Worm (Caenorhabditis elegans) whole organism, L3 larva: ENCODE measurements around the gene pph-6.
A peak's percentile ranks its signal among the peaks of the same experiment; 100 is the strongest.

ENCODE experiments used
- R02D3.7 ChIP-seq: fragments of 150-350 bp; optimal IDR thresholded peaks from 2 replicates; lab custom pipeline; 2014; ENCODE audit warnings: missing biosample characterization, missing genetic modification characterization
- ZK546.5 ChIP-seq: sonication (generic microtip); optimal IDR thresholded peaks from 2 replicates; lab custom pipeline; 2017; ENCODE audit warnings: missing biosample characterization, missing genetic modification characterization
- aly-2 ChIP-seq: fragments of 150-350 bp; optimal IDR thresholded peaks from 2 replicates; lab custom pipeline; 2014; ENCODE audit warnings: missing biosample characterization, missing genetic modification characterization
- ama-1 ChIP-seq: fragments of 150-350 bp; optimal IDR thresholded peaks from 2 replicates; lab custom pipeline; 2018
- daf-12 ChIP-seq: fragments of 150-350 bp; optimal IDR thresholded peaks from 2 replicates; lab custom pipeline; 2014; ENCODE audit warnings: missing biosample characterization, missing genetic modification reagents, missing genetic modification characterization
- egl-5 ChIP-seq: fragments of 150-350 bp; optimal IDR thresholded peaks from 2 replicates; lab custom pipeline; 2017; ENCODE audit warnings: missing biosample characterization, missing genetic modification reagents, missing genetic modification characterization, inconsistent platforms
- elt-1 ChIP-seq: fragments of 150-350 bp; optimal IDR thresholded peaks from 2 replicates; lab custom pipeline; 2014; ENCODE audit warnings: missing biosample characterization, missing genetic modification characterization
- elt-2 ChIP-seq: sonication (generic microtip); optimal IDR thresholded peaks from 2 replicates; lab custom pipeline; 2016; ENCODE audit warnings: missing genetic modification reagents, mild to moderate bottlenecking, missing genetic modification characterization, missing compliant biosample characterization
- hmg-11 ChIP-seq: sonication (generic microtip); optimal IDR thresholded peaks from 2 replicates; lab custom pipeline; 2016; ENCODE audit warnings: missing genetic modification characterization, missing compliant biosample characterization
- lin-15B ChIP-seq: fragments of 150-350 bp; optimal IDR thresholded peaks from 2 replicates; lab custom pipeline; 2014; ENCODE audit warnings: missing biosample characterization, missing genetic modification characterization
- lin-39 ChIP-seq: fragments of 150-350 bp; optimal IDR thresholded peaks from 2 replicates; lab custom pipeline; 2018; ENCODE audit warnings: missing biosample characterization, missing genetic modification reagents, missing genetic modification characterization
- lsy-12 ChIP-seq: sonication (generic microtip); optimal IDR thresholded peaks from 2 replicates; lab custom pipeline; 2016; ENCODE audit warnings: mild to moderate bottlenecking, missing genetic modification characterization, missing compliant biosample characterization
- nfya-1 ChIP-seq: sonication (generic microtip); optimal IDR thresholded peaks from 2 replicates; lab custom pipeline; 2017; ENCODE audit warnings: missing genetic modification characterization, mild to moderate bottlenecking, missing compliant biosample characterization, antibody characterized with exemption, moderate library complexity; ENCODE audit not compliant: insufficient read depth
- nhr-11 ChIP-seq: fragments of 150-350 bp; optimal IDR thresholded peaks from 2 replicates; lab custom pipeline; 2014; ENCODE audit warnings: missing biosample characterization, missing genetic modification characterization
- nhr-23 ChIP-seq: fragments of 150-350 bp; optimal IDR thresholded peaks from 2 replicates; lab custom pipeline; 2014; ENCODE audit warnings: missing biosample characterization, missing genetic modification reagents, missing genetic modification characterization
- nhr-237 ChIP-seq: fragments of 150-350 bp; optimal IDR thresholded peaks from 2 replicates; lab custom pipeline; 2014; ENCODE audit warnings: missing biosample characterization, missing genetic modification characterization
- nhr-25 ChIP-seq: sonication (generic microtip); optimal IDR thresholded peaks from 2 replicates; lab custom pipeline; 2017; ENCODE audit warnings: missing biosample characterization, missing genetic modification characterization
- nhr-28 ChIP-seq: fragments of 150-350 bp; optimal IDR thresholded peaks from 2 replicates; lab custom pipeline; 2014; ENCODE audit warnings: missing biosample characterization, missing genetic modification characterization
- nhr-43 ChIP-seq: sonication (generic microtip); optimal IDR thresholded peaks from 2 replicates; lab custom pipeline; 2016; ENCODE audit warnings: mild to moderate bottlenecking, missing genetic modification characterization, missing compliant biosample characterization; ENCODE audit not compliant: poor library complexity, severe bottlenecking
- nhr-76 ChIP-seq: fragments of 150-350 bp; sonication (generic microtip); optimal IDR thresholded peaks from 5 replicates; lab custom pipeline; 2014; ENCODE audit warnings: missing biosample characterization, missing genetic modification characterization
- sea-2 ChIP-seq: fragments of 150-350 bp; sonication (generic microtip); optimal IDR thresholded peaks from 4 replicates; lab custom pipeline; 2014; ENCODE audit warnings: missing biosample characterization, missing genetic modification reagents, missing genetic modification characterization
- skn-1 ChIP-seq: fragments of 150-350 bp; optimal IDR thresholded peaks from 2 replicates; lab custom pipeline; 2014; ENCODE audit warnings: missing biosample characterization, missing genetic modification characterization
- snpc-4 ChIP-seq: fragments of 150-350 bp; optimal IDR thresholded peaks from 2 replicates; lab custom pipeline; 2014; ENCODE audit warnings: missing biosample characterization, missing genetic modification characterization
- unc-62 ChIP-seq: fragments of 150-350 bp; sonication (generic microtip); optimal IDR thresholded peaks from 4 replicates; lab custom pipeline; 2014; ENCODE audit warnings: missing biosample characterization, missing genetic modification reagents, missing genetic modification characterization
- ztf-11 ChIP-seq: fragments of 150-350 bp; optimal IDR thresholded peaks from 2 replicates; lab custom pipeline; 2014; ENCODE audit warnings: missing biosample characterization, missing genetic modification characterization
- ztf-4 ChIP-seq: fragments of 150-350 bp; optimal IDR thresholded peaks from 2 replicates; lab custom pipeline; 2014; ENCODE audit warnings: missing biosample characterization, missing genetic modification characterization

Gene pph-6

ce11 chrIII:3475497-3475896 is 14.0 kb downstream of the pph-6 start, which contains the start of gene C34C12.9:
Gene C34C12.9 (minus strand): TSS chrIII:3475512.
- TF ChIP-seq elt-2 (tag; lab: Kevin White, UChicago) (peak; percentile 48), ztf-11 (tag; lab: Kevin White, UChicago) (no peak)

DNA sequence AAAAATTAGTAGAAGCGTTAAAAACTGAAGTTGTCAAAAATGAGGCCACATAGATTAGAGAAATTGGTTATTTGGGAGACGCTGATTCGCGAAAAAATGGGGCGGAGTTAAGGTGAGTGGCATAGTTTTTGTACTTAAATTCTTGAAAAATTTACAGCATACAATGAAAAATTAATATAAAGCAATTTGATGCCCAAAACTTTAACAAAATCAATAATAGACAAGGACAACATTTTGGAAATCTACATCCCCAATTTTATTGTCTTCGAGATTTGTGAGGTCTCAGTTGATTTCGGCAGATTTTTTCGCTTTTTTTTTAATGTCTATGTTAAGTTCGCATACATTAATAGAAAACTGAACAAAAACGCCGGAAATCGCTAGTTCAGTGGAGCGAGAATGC is 14.7 kb downstream of the pph-6 start:
- TF ChIP-seq nfya-1 (tag; lab: Kevin White, UChicago) (peak; percentile 44), nhr-43 (tag; lab: Kevin White, UChicago) (no peak)

DNA sequence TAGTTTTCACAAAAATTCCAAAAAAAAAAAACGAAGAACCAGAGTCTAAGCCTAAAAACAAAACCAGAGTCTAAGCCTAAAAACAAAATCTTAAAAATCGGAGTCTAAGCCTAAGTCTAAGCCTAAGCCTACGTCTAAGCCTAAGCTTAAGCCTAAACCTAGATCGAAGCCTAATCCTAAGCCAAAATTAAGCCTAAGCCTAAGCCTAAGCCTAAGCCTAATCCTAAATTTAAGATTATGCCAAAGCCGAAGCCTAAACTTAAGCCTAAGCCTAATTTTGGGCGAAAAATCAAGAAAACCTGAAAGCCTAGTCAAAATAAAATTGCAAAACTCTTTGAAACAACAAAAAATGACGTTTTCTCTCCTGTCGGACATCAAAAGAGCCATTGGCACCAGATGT is 15.9 kb downstream of the pph-6 start:
- TF ChIP-seq nhr-76 (tag; lab: Kevin White, UChicago): no peak
- TF ChIP-seq, all 47 proteins: peak for 0

DNA sequence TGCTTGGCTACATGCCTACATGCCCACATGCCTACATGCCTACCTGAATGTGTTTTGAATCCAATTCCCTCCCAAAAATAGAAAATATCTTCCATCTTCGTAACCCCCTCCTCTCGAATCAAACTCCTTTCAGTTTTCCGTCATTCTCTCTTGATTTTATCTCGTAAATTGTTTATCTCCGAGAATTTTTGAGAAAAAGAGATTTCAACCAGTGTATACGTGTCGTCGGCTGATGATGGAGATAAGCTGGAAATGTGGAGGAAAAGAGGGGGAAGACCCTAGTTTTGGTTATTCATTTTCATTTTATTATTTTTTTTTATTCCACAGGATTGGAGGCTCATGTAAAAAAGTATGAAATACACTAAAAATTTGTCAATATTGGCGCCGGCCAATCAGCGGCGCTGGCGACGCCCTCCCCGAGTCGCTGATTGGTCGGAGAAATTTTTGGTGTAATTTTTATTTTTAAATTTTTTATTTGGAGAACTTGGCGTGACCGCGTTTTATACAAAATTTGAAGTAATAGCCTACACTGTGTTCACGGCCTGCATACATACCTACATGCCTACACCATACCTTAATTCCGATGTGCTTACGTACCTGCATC is 17.4 kb downstream of the pph-6 start:
- TF ChIP-seq ama-1 (lab: Kevin White, UChicago): no peak
- peak; percentile 80 for TF ChIP-seq nfya-1 (tag; lab: Kevin White, UChicago)
- peak; percentile 86 for TF ChIP-seq elt-1

- no peak for TF ChIP-seq lin-39 (tag; lab: Kevin White, UChicago)
- peak; percentile 34 for TF ChIP-seq nhr-23 (tag; lab: Kevin White, UChicago)
- no peak for TF ChIP-seq lsy-12 (tag; lab: Kevin White, UChicago)
- TF ChIP-seq sea-2 (GFP tag; lab: Kevin White, UChicago): no peak
- peak; percentile 71 for TF ChIP-seq nhr-25 (tag; lab: Kevin White, UChicago)
- no peak for TF ChIP-seq ama-1 (lab: Kevin White, UChicago)
- TF ChIP-seq nhr-237 (tag; lab: Kevin White, UChicago): no peak
Measured at ce11 chrIII:3480236-3480635, 18.7 kb downstream of the pph-6 start.

DNA sequence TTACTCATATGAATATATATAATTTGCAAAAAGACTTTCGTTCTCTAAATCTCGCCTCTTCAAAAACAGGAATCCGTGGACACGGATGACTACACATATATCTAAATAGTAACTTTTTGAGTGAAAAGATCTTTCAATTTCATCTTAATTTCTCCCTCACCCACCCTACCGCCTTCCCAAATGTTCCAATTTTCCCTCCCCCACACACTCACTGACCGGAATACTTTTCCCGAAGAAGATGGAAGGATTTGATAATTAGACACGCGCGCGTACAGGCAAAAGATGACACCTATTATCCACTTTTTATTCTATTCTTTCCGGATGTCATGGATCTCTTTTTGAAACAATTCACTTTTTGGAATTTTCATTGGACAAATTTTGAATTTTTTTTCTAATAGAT is 19.4 kb downstream of the pph-6 start:
- TF ChIP-seq unc-62 (GFP tag; lab: Kevin White, UChicago): no peak
- peak; percentile 51 for TF ChIP-seq nhr-23 (tag; lab: Kevin White, UChicago)
- TF ChIP-seq snpc-4 (tag; lab: Kevin White, UChicago): no peak
- TF ChIP-seq, all 47 proteins: peak for 1

- TF ChIP-seq sea-2 (GFP tag; lab: Kevin White, UChicago) (no peak), aly-2 (no peak), snpc-4 (tag; lab: Kevin White, UChicago) (no peak), lsy-12 (tag; lab: Kevin White, UChicago) (no peak), daf-12 (tag; lab: Kevin White, UChicago) (no peak), skn-1 (no peak), ztf-4 (tag; lab: Kevin White, UChicago) (no peak), nhr-11 (no peak), nhr-28 (tag; lab: Kevin White, UChicago) (no peak), ama-1 (lab: Kevin White, UChicago) (no peak), nhr-237 (tag; lab: Kevin White, UChicago) (no peak), elt-2 (tag; lab: Kevin White, UChicago) (no peak), nhr-76 (tag; lab: Kevin White, UChicago) (no peak), lin-15B (tag; lab: Kevin White, UChicago) (no peak), R02D3.7 (tag; lab: Kevin White, UChicago) (no peak), ztf-11 (tag; lab: Kevin White, UChicago) (no peak)
Measured at ce11 chrIII:3482291-3482690, 20.8 kb downstream of the pph-6 start, which contains the start of gene C34C12.6. Gene C34C12.6 (plus strand): TSS chrIII:3482591.

DNA sequence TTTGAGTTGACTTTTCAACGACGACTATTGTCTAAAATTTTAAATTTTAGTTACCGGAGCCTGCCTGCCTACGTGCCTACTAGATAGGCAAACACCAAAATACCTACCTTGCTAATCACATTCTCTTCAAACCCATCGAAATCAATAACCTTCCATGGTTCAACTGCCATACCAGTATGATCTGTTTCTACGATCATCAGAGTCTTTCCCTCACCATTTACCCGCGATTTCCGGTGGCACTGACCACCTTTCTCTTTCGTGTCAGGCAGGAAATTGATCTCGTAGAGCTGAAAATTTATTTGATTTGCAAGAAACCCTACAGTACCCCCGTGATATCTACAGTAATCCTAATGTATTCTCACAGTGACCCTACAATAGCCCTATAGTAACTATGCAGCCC is 23.5 kb downstream of the pph-6 start:
- no peak for TF ChIP-seq ama-1 (lab: Kevin White, UChicago)
- TF ChIP-seq hmg-11 (tag; lab: Kevin White, UChicago): no peak
- no peak for TF ChIP-seq daf-12 (tag; lab: Kevin White, UChicago)
- TF ChIP-seq R02D3.7 (tag; lab: Kevin White, UChicago): no peak
- TF ChIP-seq nhr-43 (tag; lab: Kevin White, UChicago): no peak
- TF ChIP-seq nhr-28 (tag; lab: Kevin White, UChicago): no peak
- TF ChIP-seq egl-5 (tag; lab: Kevin White, UChicago): no peak
- TF ChIP-seq lin-39 (tag; lab: Kevin White, UChicago): no peak
- no peak for TF ChIP-seq ZK546.5
- TF ChIP-seq, all 47 proteins: peak for 0
